Worm (Caenorhabditis elegans) whole organism, L4 larva: Measurements from ENCODE around the gene mif-2.

Source experiments
- F10B5.3 ChIP-seq: sonication (generic microtip); optimal IDR thresholded peaks from 2 replicates; lab custom pipeline; 2016; ENCODE audit warnings: mild to moderate bottlenecking, missing genetic modification characterization, missing compliant biosample characterization
- F26F4.8 ChIP-seq: fragments of 200-800 bp; sonication (Bioruptor generic); conservative IDR thresholded peaks from 2 replicates; pipeline ENCODE4 v1.3.6; 2022; ENCODE audit warnings: missing genetic modification characterization, missing compliant biosample characterization
- F37D6.2 ChIP-seq: sonication (generic microtip); optimal IDR thresholded peaks from 2 replicates; lab custom pipeline; 2016; ENCODE audit warnings: mild to moderate bottlenecking, missing genetic modification characterization, missing compliant biosample characterization
- F44E2.7 ChIP-seq: fragments of 200-800 bp; sonication (Bioruptor generic); IDR thresholded peaks from 2 replicates; pipeline ENCODE4 v2.1.2; 2022; ENCODE audit warnings: missing genetic modification characterization, missing compliant biosample characterization
- F49E8.2 ChIP-seq: sonication (generic microtip); optimal IDR thresholded peaks from 2 replicates; lab custom pipeline; 2016; ENCODE audit warnings: missing compliant biosample characterization, mild to moderate bottlenecking, missing genetic modification characterization, borderline replicate concordance
- T26A8.4 ChIP-seq: fragments of 200-800 bp; sonication (Bioruptor generic); IDR thresholded peaks from 2 replicates; pipeline ENCODE4 v1.3.6; 2022; ENCODE audit warnings: missing genetic modification characterization, missing compliant biosample characterization
- aha-1 ChIP-seq: fragments of 150-350 bp; peaks from one replicate; lab custom pipeline; 2014; ENCODE audit warnings: missing biosample characterization, missing genetic modification characterization
- arid-1 ChIP-seq: fragments of 200-800 bp; sonication (Bioruptor generic); conservative IDR thresholded peaks from 2 replicates; pipeline ENCODE4 v1.3.6; 2022; ENCODE audit warnings: missing genetic modification reagents, missing genetic modification characterization, missing compliant biosample characterization
- ceh-28 ChIP-seq: fragments of 150-350 bp; optimal IDR thresholded peaks from 2 replicates; lab custom pipeline; 2014; ENCODE audit warnings: missing biosample characterization, missing genetic modification reagents, missing genetic modification characterization
- ceh-62 ChIP-seq: sonication (generic microtip); optimal IDR thresholded peaks from 2 replicates; lab custom pipeline; 2017; ENCODE audit warnings: missing biosample characterization, missing genetic modification characterization
- cey-2 ChIP-seq: sonication (generic microtip); optimal IDR thresholded peaks from 3 replicates; lab custom pipeline; 2017; ENCODE audit warnings: missing genetic modification characterization, mild to moderate bottlenecking, missing compliant biosample characterization, antibody characterized with exemption, borderline replicate concordance; ENCODE audit not compliant: insufficient read depth
- daf-16 ChIP-seq, 3 experiments: sonication (generic microtip); optimal IDR thresholded peaks; 2 replicates each; lab custom pipeline; 2016 to 2017; ENCODE audit warnings: missing genetic modification characterization in 3 of 3, missing genetic modification reagents in 3 of 3, mild to moderate bottlenecking in 2 of 3, missing compliant biosample characterization in 2 of 3, missing biosample characterization in 1 of 3, moderate library complexity in 1 of 3
- daf-19 ChIP-seq: fragments of 200-800 bp; sonication (Bioruptor generic); conservative IDR thresholded peaks from 2 replicates; pipeline ENCODE4 v1.3.6; 2022; ENCODE audit warnings: missing genetic modification characterization, missing compliant biosample characterization
- dmd-6 ChIP-seq: fragments of 200-800 bp; sonication (Bioruptor generic); IDR thresholded peaks from 2 replicates; pipeline ENCODE4 v1.3.6; 2022; ENCODE audit warnings: missing genetic modification reagents, missing genetic modification characterization, missing compliant biosample characterization
- dmd-8 ChIP-seq: fragments of 200-800 bp; sonication (Bioruptor generic); IDR thresholded peaks from 2 replicates; pipeline ENCODE4 v1.3.6; 2022; ENCODE audit warnings: missing genetic modification characterization, missing compliant biosample characterization
- dmd-9 ChIP-seq: fragments of 200-800 bp; sonication (Bioruptor generic); IDR thresholded peaks from 2 replicates; pipeline ENCODE4 v1.3.6; 2022; ENCODE audit warnings: missing genetic modification reagents, missing genetic modification characterization, missing compliant biosample characterization
- duxl-1 ChIP-seq: sonication (generic microtip); optimal IDR thresholded peaks from 2 replicates; lab custom pipeline; 2016; ENCODE audit warnings: mild to moderate bottlenecking, missing genetic modification characterization, moderate library complexity, missing compliant biosample characterization; ENCODE audit not compliant: poor library complexity
- dve-1 ChIP-seq: sonication (generic microtip); optimal IDR thresholded peaks from 2 replicates; lab custom pipeline; 2017; ENCODE audit warnings: antibody characterized with exemption, mild to moderate bottlenecking, missing genetic modification characterization, missing compliant biosample characterization; ENCODE audit not compliant: insufficient read depth
- egl-27 ChIP-seq: sonication (generic microtip); optimal IDR thresholded peaks from 3 replicates; lab custom pipeline; 2017; ENCODE audit warnings: missing biosample characterization, missing genetic modification reagents, missing genetic modification characterization
- fos-1 ChIP-seq: fragments of 150-350 bp; optimal IDR thresholded peaks from 2 replicates; lab custom pipeline; 2014; ENCODE audit warnings: missing biosample characterization, missing genetic modification characterization
- hif-1 ChIP-seq, 2 experiments: sonication (generic microtip); optimal IDR thresholded peaks; 2 replicates each; lab custom pipeline; 2016 to 2017; ENCODE audit warnings: missing compliant biosample characterization in 2 of 2, missing genetic modification characterization in 2 of 2, missing genetic modification reagents in 2 of 2, missing genotype in 2 of 2, mild to moderate bottlenecking in 1 of 2
- hlh-30 ChIP-seq: sonication (generic microtip); optimal IDR thresholded peaks from 2 replicates; lab custom pipeline; 2017; ENCODE audit warnings: antibody characterized with exemption, mild to moderate bottlenecking, missing genetic modification characterization, missing compliant biosample characterization; ENCODE audit not compliant: insufficient read depth
- jun-1 ChIP-seq: fragments of 150-350 bp; optimal IDR thresholded peaks from 2 replicates; lab custom pipeline; 2014; ENCODE audit warnings: missing biosample characterization, missing genetic modification reagents, missing genetic modification characterization
- lin-15B ChIP-seq: fragments of 150-350 bp; sonication (generic microtip); optimal IDR thresholded peaks from 3 replicates; lab custom pipeline; 2014; ENCODE audit warnings: missing biosample characterization, missing genetic modification characterization
- lin-38 ChIP-seq: fragments of 200-800 bp; sonication (Bioruptor generic); IDR thresholded peaks from 2 replicates; pipeline ENCODE4 v1.3.6; 2022; ENCODE audit warnings: missing genetic modification reagents, missing genetic modification characterization, missing compliant biosample characterization
- mdt-29 ChIP-seq: fragments of 200-800 bp; sonication (Bioruptor generic); IDR thresholded peaks from 2 replicates; pipeline ENCODE4 v1.3.6; 2022; ENCODE audit warnings: missing genetic modification reagents, missing genetic modification characterization, missing compliant biosample characterization
- mes-2 ChIP-seq: sonication (generic microtip); optimal IDR thresholded peaks from 2 replicates; lab custom pipeline; 2016; ENCODE audit warnings: missing genotype, mild to moderate bottlenecking, missing genetic modification characterization, missing compliant biosample characterization; ENCODE audit not compliant: poor library complexity, severe bottlenecking
- mxl-3 ChIP-seq: fragments of 200-800 bp; sonication (Bioruptor generic); optimal IDR thresholded peaks from 2 replicates; lab custom pipeline; 2018; ENCODE audit warnings: mild to moderate bottlenecking, missing genetic modification characterization, missing compliant biosample characterization
- nhr-11 ChIP-seq: fragments of 150-350 bp; optimal IDR thresholded peaks from 2 replicates; lab custom pipeline; 2014; ENCODE audit warnings: missing biosample characterization, missing genetic modification characterization
- nhr-25 ChIP-seq: sonication (generic microtip); optimal IDR thresholded peaks from 2 replicates; lab custom pipeline; 2017; ENCODE audit warnings: missing genetic modification characterization, mild to moderate bottlenecking, missing compliant biosample characterization, antibody characterized with exemption, moderate library complexity, borderline replicate concordance; ENCODE audit not compliant: insufficient read depth
- nhr-28 ChIP-seq: fragments of 150-350 bp; optimal IDR thresholded peaks from 2 replicates; lab custom pipeline; 2014; ENCODE audit warnings: missing biosample characterization, missing genetic modification characterization
- nhr-41 ChIP-seq: fragments of 200-800 bp; sonication (Bioruptor generic); IDR thresholded peaks from 2 replicates; pipeline ENCODE4 v1.3.6; 2022; ENCODE audit warnings: missing genetic modification reagents, missing genetic modification characterization, missing compliant biosample characterization
- nhr-48 ChIP-seq: sonication (generic microtip); optimal IDR thresholded peaks from 2 replicates; lab custom pipeline; 2016; ENCODE audit warnings: mild to moderate bottlenecking, missing genetic modification characterization, missing compliant biosample characterization
- nhr-6 ChIP-seq: fragments of 150-350 bp; optimal IDR thresholded peaks from 2 replicates; lab custom pipeline; 2014; ENCODE audit warnings: missing biosample characterization, missing genetic modification characterization
- nhr-77 ChIP-seq: fragments of 150-350 bp; optimal IDR thresholded peaks from 2 replicates; lab custom pipeline; 2014; ENCODE audit warnings: missing biosample characterization, missing genetic modification characterization
- php-3 ChIP-seq: fragments of 200-800 bp; sonication (Bioruptor generic); IDR thresholded peaks from 2 replicates; pipeline ENCODE4 v1.3.6; 2022; ENCODE audit warnings: missing genetic modification reagents, missing genetic modification characterization, missing compliant biosample characterization
- pqm-1 ChIP-seq: sonication (generic microtip); optimal IDR thresholded peaks from 2 replicates; lab custom pipeline; 2017; ENCODE audit warnings: missing biosample characterization, missing genetic modification characterization
- rbr-2 ChIP-seq: sonication (generic microtip); optimal IDR thresholded peaks from 2 replicates; lab custom pipeline; 2016; ENCODE audit warnings: missing genotype, missing genetic modification characterization, missing compliant biosample characterization
- set-16 ChIP-seq: fragments of 200-800 bp; sonication (Bioruptor generic); IDR thresholded peaks from 2 replicates; pipeline ENCODE4 v1.3.6; 2022; ENCODE audit warnings: missing genetic modification reagents, missing genetic modification characterization, missing compliant biosample characterization
- skn-1 ChIP-seq: fragments of 150-350 bp; optimal IDR thresholded peaks from 2 replicates; lab custom pipeline; 2014; ENCODE audit warnings: missing biosample characterization, missing genetic modification characterization
- snpc-4 ChIP-seq: fragments of 150-350 bp; optimal IDR thresholded peaks from 2 replicates; lab custom pipeline; 2014; ENCODE audit warnings: missing biosample characterization, missing genetic modification characterization
- tag-97 ChIP-seq: fragments of 200-800 bp; sonication (Bioruptor generic); IDR thresholded peaks from 2 replicates; pipeline ENCODE4 v1.3.6; 2022; ENCODE audit warnings: missing genetic modification characterization, missing compliant biosample characterization
- zag-1 ChIP-seq: fragments of 150-350 bp; optimal IDR thresholded peaks from 2 replicates; lab custom pipeline; 2014; ENCODE audit warnings: missing biosample characterization, missing genetic modification characterization
- zfp-2 ChIP-seq: sonication (generic microtip); optimal IDR thresholded peaks from 2 replicates; lab custom pipeline; 2016; ENCODE audit warnings: mild to moderate bottlenecking, missing genetic modification characterization, missing compliant biosample characterization
- zfp-3 ChIP-seq: fragments of 200-800 bp; sonication (Bioruptor generic); conservative IDR thresholded peaks from 2 replicates; pipeline ENCODE4 v1.3.6; 2022; ENCODE audit warnings: missing genetic modification reagents, missing genetic modification characterization, missing compliant biosample characterization
- zip-11 ChIP-seq: fragments of 200-800 bp; sonication (Bioruptor generic); IDR thresholded peaks from 2 replicates; pipeline ENCODE4 v1.3.6; 2022; ENCODE audit warnings: missing genetic modification characterization, missing compliant biosample characterization
- zip-2 ChIP-seq: fragments of 150-350 bp; optimal IDR thresholded peaks from 2 replicates; lab custom pipeline; 2014; ENCODE audit warnings: missing biosample characterization, missing genetic modification characterization
- ztf-11 ChIP-seq: fragments of 150-350 bp; optimal IDR thresholded peaks from 2 replicates; lab custom pipeline; 2014; ENCODE audit warnings: missing biosample characterization, missing genetic modification characterization

The mif-2 gene

ce11 chrV:12024273-12024672 lies 46.0 kb upstream of the mif-2 start (continued):
- TF ChIP-seq mdt-29 (GFP tag; lab: Robert Waterston, UW) (no peak), F44E2.7 (GFP tag; lab: Robert Waterston, UW) (no peak), nhr-41 (GFP tag; lab: Robert Waterston, UW) (no peak), dmd-8 (peak; percentile 59; the same call in 1 of the 2 replicates), zag-1 (no peak), F10B5.3 (tag; lab: Kevin White, UChicago) (no peak), T26A8.4 (GFP tag; lab: Robert Waterston, UW) (peak; percentile 29; the same call in 1 of the 2 replicates), egl-27 (tag; lab: Kevin White, UChicago) (no peak), zfp-3 (no peak), dmd-6 (GFP tag; lab: Robert Waterston, UW) (no peak), hlh-30 (tag; lab: Kevin White, UChicago) (peak; percentile 31), dve-1 (tag; lab: Kevin White, UChicago) (no peak), php-3 (GFP tag; lab: Robert Waterston, UW) (no peak), duxl-1 (tag; lab: Kevin White, UChicago) (no peak), fos-1 (no peak), set-16 (GFP tag; lab: Robert Waterston, UW) (peak; percentile 98), nhr-25 (no peak), zfp-2 (no peak), ceh-28 (no peak), jun-1 (no peak), F26F4.8 (GFP tag; lab: Robert Waterston, UW) (0 out of 2 replicates have a peak, but pooled peaks have one; percentile 36), snpc-4 (no peak), dmd-9 (0 out of 2 replicates have a peak, but pooled peaks have one; percentile 51), zip-11 (GFP tag; lab: Robert Waterston, UW) (no peak), arid-1 (GFP tag; lab: Robert Waterston, UW) (no peak; the same call in 1 of the 2 replicates), daf-19 (no peak), lin-15B (no peak), ztf-11 (tag; lab: Kevin White, UChicago) (no peak), lin-38 (GFP tag; lab: Robert Waterston, UW) (no peak), nhr-77 (tag; lab: Kevin White, UChicago) (no peak), skn-1 (tag; lab: Kevin White, UChicago) (no peak), cey-2 (tag; lab: Kevin White, UChicago) (no peak), hif-1 (tag; optimal IDR thresholded peaks at IDR 0.05; lab: Kevin White, UChicago) (no peak), rbr-2 (tag; lab: Kevin White, UChicago) (peak; percentile 47), aha-1 (tag; lab: Kevin White, UChicago) (peak; percentile 98), nhr-48 (no peak), zip-2 (no peak)

- TF ChIP-seq dve-1 (tag; lab: Kevin White, UChicago): peak; percentile 42
- TF ChIP-seq mes-2: no peak
- TF ChIP-seq nhr-28: peak; percentile 67
- no peak for TF ChIP-seq tag-97 (GFP tag; lab: Robert Waterston, UW)
- no peak for TF ChIP-seq daf-16 (GFP tag; optimal IDR thresholded peaks at IDR 0.05; lab: Kevin White, UChicago)
- peak; percentile 51 for TF ChIP-seq daf-16 (tag; optimal IDR thresholded peaks at IDR 0.05; lab: Kevin White, UChicago)
- TF ChIP-seq nhr-11 (tag; lab: Kevin White, UChicago): no peak
- TF ChIP-seq F37D6.2: no peak
- no peak for TF ChIP-seq snpc-4
- TF ChIP-seq F49E8.2: no peak
- no peak for TF ChIP-seq mxl-3 (GFP tag; lab: Kevin White, UChicago)
- TF ChIP-seq ceh-62: no peak
- peak; percentile 69 for TF ChIP-seq pqm-1 (tag; lab: Kevin White, UChicago)
- TF ChIP-seq nhr-6 (tag; lab: Kevin White, UChicago): peak; percentile 29
Measured at ce11 chrV:12020940-12021339, 42.7 kb upstream of the mif-2 start.
